Worm (Caenorhabditis elegans): ENCODE data around the gene ptr-24.

DNA sequence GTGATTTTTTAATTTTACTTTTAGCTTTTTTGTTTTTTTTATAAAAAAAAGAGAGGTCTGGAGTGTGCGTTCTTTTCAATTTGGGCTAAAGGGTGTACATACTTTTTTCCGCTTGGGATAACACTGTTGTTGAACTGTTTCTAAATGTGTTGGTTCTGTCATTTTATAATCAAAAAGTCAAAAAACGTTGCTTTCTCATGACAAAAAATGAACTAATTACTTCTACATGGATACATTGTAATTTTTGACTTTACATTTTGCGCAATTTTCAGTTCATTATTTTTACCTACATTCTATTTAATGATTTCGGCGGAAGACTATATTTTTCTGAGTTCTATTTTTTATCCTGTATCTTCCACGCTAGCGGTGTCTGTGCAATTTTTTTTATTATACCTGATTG, 46.3 kb upstream of the ptr-24 start, which contains the start of gene srd-38:
- TF ChIP-seq blmp-1 (tag; optimal IDR thresholded peaks at IDR 0.05) (no peak), pha-4 (tag; optimal IDR thresholded peaks at IDR 0.05) (no peak), sptf-1 (tag; optimal IDR thresholded peaks at IDR 0.05) (no peak), cnd-1 (tag; optimal IDR thresholded peaks at IDR 0.05) (no peak), nhr-237 (tag; optimal IDR thresholded peaks at IDR 0.05) (no peak), drap-1 (GFP tag; optimal IDR thresholded peaks at IDR 0.05) (no peak), lin-13 (tag; optimal IDR thresholded peaks at IDR 0.05) (no peak), nhr-12 (tag; optimal IDR thresholded peaks at IDR 0.05) (no peak)
